Worm (Caenorhabditis elegans) whole organism, L4/young adult: Measurements from ENCODE around the gene exp-1.

Source experiments
- dao-5 ChIP-seq: sonication (generic microtip); optimal IDR thresholded peaks from 2 replicates; lab custom pipeline; 2016; ENCODE audit warnings: missing genotype, missing genetic modification characterization, moderate library complexity, missing compliant biosample characterization
- him-1 ChIP-seq: sonication (generic microtip); optimal IDR thresholded peaks from 2 replicates; lab custom pipeline; 2016; ENCODE audit warnings: missing genotype, missing genetic modification reagents, missing genetic modification characterization, missing compliant biosample characterization

DNA sequence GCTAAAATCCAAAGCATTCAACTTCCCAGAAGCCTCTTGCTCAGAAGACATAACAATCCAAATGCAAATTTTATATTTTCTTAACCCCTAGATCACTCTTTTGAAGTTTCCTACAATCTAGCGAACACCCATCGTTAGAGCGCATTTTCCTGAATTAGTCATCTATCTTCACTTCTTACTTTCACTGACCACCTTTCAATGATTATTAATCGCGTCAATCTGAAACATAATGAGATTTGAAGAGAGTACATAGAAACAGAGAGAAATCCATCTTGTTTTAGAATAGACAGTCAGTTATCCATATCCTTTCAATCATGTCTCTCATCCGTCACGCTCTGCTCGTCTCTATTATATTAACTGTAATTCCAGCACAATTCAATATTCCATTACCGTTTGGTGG is 10.3 kb upstream of the exp-1 start, which contains the start of gene F40H3.3:
- no peak for TF ChIP-seq dao-5 (tag; lab: Kevin White, UChicago)
- TF ChIP-seq him-1 (tag; lab: Kevin White, UChicago), result no peak
